Worm (Caenorhabditis elegans) whole organism, young adult: Measurements from ENCODE around the gene pqn-53.

Experiments used
- C06A6.2 ChIP-seq: fragments of 200-800 bp; sonication (Bioruptor generic); conservative IDR thresholded peaks from 2 replicates; pipeline ENCODE4 v1.3.6; 2022; ENCODE audit warnings: missing genetic modification characterization, missing compliant biosample characterization
- C17E4.6 ChIP-seq: fragments of 200-800 bp; sonication (Bioruptor generic); IDR thresholded peaks from 2 replicates; pipeline ENCODE4 v1.3.6; 2022; ENCODE audit warnings: missing genetic modification reagents, missing genetic modification characterization, missing compliant biosample characterization
- D2030.7 ChIP-seq: fragments of 200-800 bp; sonication (Bioruptor generic); IDR thresholded peaks from 2 replicates; pipeline ENCODE4 v1.3.6; 2022; ENCODE audit warnings: missing genetic modification reagents, missing genetic modification characterization, missing compliant biosample characterization
- F23B12.7 ChIP-seq: sonication (generic microtip); optimal IDR thresholded peaks from 2 replicates; lab custom pipeline; 2017; ENCODE audit warnings: missing genetic modification characterization, mild to moderate bottlenecking, missing compliant biosample characterization, antibody characterized with exemption, moderate library complexity; ENCODE audit not compliant: insufficient read depth
- F52B5.7 ChIP-seq: sonication (generic microtip); optimal IDR thresholded peaks from 2 replicates; lab custom pipeline; 2016; ENCODE audit warnings: mild to moderate bottlenecking, missing genetic modification characterization, missing compliant biosample characterization
- Y53G8AR.9 ChIP-seq: fragments of 200-800 bp; sonication (Bioruptor generic); conservative IDR thresholded peaks from 2 replicates; pipeline ENCODE4 v1.3.6; 2022; ENCODE audit warnings: missing genetic modification reagents, missing genetic modification characterization, missing compliant biosample characterization
- Y95B8A.8 ChIP-seq: fragments of 200-800 bp; sonication (Bioruptor generic); IDR thresholded peaks from 2 replicates; pipeline ENCODE4 v1.3.6; 2022; ENCODE audit warnings: missing genetic modification reagents, missing genetic modification characterization, missing compliant biosample characterization
- ama-1 ChIP-seq, 3 experiments: fragments of 150-350 bp in 1 of 3; sonication (generic microtip) in 2 of 3; optimal IDR thresholded peaks; 2 replicates each; lab custom pipeline; 2014 to 2018; ENCODE audit warnings: missing biosample characterization in 2 of 3, missing genetic modification characterization in 2 of 3, missing genetic modification reagents in 2 of 3
- aptf-2 ChIP-seq: fragments of 200-800 bp; sonication (Bioruptor generic); conservative IDR thresholded peaks from 2 replicates; pipeline ENCODE4 v1.3.6; 2022; ENCODE audit warnings: missing genetic modification reagents, missing genetic modification characterization, missing compliant biosample characterization
- attf-3 ChIP-seq: fragments of 200-800 bp; sonication (Bioruptor generic); conservative IDR thresholded peaks from 2 replicates; pipeline ENCODE4 v1.3.6; 2022; ENCODE audit warnings: missing genetic modification reagents, missing genetic modification characterization, missing compliant biosample characterization
- bed-2 ChIP-seq: fragments of 200-800 bp; sonication (Bioruptor generic); IDR thresholded peaks from 2 replicates; pipeline ENCODE4 v1.3.6; 2022; ENCODE audit warnings: missing genetic modification reagents, missing genetic modification characterization, missing compliant biosample characterization
- ccch-3 ChIP-seq: fragments of 200-800 bp; sonication (Bioruptor generic); optimal IDR thresholded peaks from 2 replicates; lab custom pipeline; 2018; ENCODE audit warnings: mild to moderate bottlenecking, missing genetic modification characterization, missing compliant biosample characterization
- cebp-1 ChIP-seq, 2 experiments: fragments of 200-800 bp in 1 of 2; sonication (Bioruptor generic) in 1 of 2; sonication (generic microtip) in 1 of 2; IDR thresholded peaks in 1 of 2; optimal IDR thresholded peaks in 1 of 2; 2 replicates each; pipeline versions ENCODE4 v1.3.6 to Lab custom; 2017 to 2022; ENCODE audit warnings: missing compliant biosample characterization in 2 of 2, missing genetic modification characterization in 2 of 2, mild to moderate bottlenecking in 1 of 2, missing genetic modification reagents in 1 of 2, moderate library complexity in 1 of 2
- ceh-58 ChIP-seq: fragments of 200-800 bp; sonication (Bioruptor generic); IDR thresholded peaks from 2 replicates; pipeline ENCODE4 v1.3.6; 2022; ENCODE audit warnings: missing genetic modification characterization, missing compliant biosample characterization
- ceh-91 ChIP-seq: fragments of 200-800 bp; sonication (Bioruptor generic); IDR thresholded peaks from 2 replicates; pipeline ENCODE4 v1.3.6; 2022; ENCODE audit warnings: missing genetic modification reagents, missing genetic modification characterization, missing compliant biosample characterization
- dpl-1 ChIP-seq: fragments of 150-350 bp; optimal IDR thresholded peaks from 2 replicates; lab custom pipeline; 2014; ENCODE audit warnings: missing biosample characterization, missing genetic modification reagents, missing genetic modification characterization
- egl-44 ChIP-seq: fragments of 200-800 bp; sonication (Bioruptor generic); IDR thresholded peaks from 2 replicates; pipeline ENCODE4 v1.3.6; 2022; ENCODE audit warnings: missing genetic modification reagents, missing genetic modification characterization, missing compliant biosample characterization
- gei-17 ChIP-seq: fragments of 200-800 bp; sonication (Bioruptor generic); optimal IDR thresholded peaks from 2 replicates; lab custom pipeline; 2018; ENCODE audit warnings: mild to moderate bottlenecking, missing genetic modification characterization, missing compliant biosample characterization
- hlh-26 ChIP-seq: fragments of 200-800 bp; sonication (Bioruptor generic); conservative IDR thresholded peaks from 2 replicates; pipeline ENCODE4 v1.3.6; 2022; ENCODE audit warnings: missing genetic modification reagents, missing genetic modification characterization, missing compliant biosample characterization
- lir-1 ChIP-seq: fragments of 200-800 bp; sonication (Bioruptor generic); conservative IDR thresholded peaks from 2 replicates; pipeline ENCODE4 v1.3.6; 2022; ENCODE audit warnings: missing genetic modification reagents, missing genetic modification characterization, missing compliant biosample characterization
- madf-8 ChIP-seq: fragments of 200-800 bp; sonication (Bioruptor generic); conservative IDR thresholded peaks from 2 replicates; pipeline ENCODE4 v1.3.6; 2022; ENCODE audit warnings: missing genetic modification reagents, missing genetic modification characterization, missing compliant biosample characterization
- nfya-1 ChIP-seq: sonication (generic microtip); optimal IDR thresholded peaks from 2 replicates; lab custom pipeline; 2017; ENCODE audit warnings: antibody characterized with exemption, missing compliant biosample characterization, missing genetic modification characterization, borderline replicate concordance; ENCODE audit not compliant: insufficient read depth
- nhr-27 ChIP-seq: fragments of 200-800 bp; sonication (Bioruptor generic); optimal IDR thresholded peaks from 2 replicates; lab custom pipeline; 2018; ENCODE audit warnings: mild to moderate bottlenecking, missing genetic modification characterization, moderate library complexity, missing compliant biosample characterization
- nhr-80 ChIP-seq: sonication (generic microtip); optimal IDR thresholded peaks from 2 replicates; lab custom pipeline; 2016; ENCODE audit warnings: missing genetic modification characterization, missing compliant biosample characterization
- nhr-90 ChIP-seq: sonication (generic microtip); optimal IDR thresholded peaks from 2 replicates; lab custom pipeline; 2016; ENCODE audit warnings: missing genotype, mild to moderate bottlenecking, missing genetic modification characterization, missing compliant biosample characterization
- rcor-1 ChIP-seq: fragments of 200-800 bp; sonication (Bioruptor generic); IDR thresholded peaks from 2 replicates; pipeline ENCODE4 v1.3.6; 2022; ENCODE audit warnings: missing genetic modification reagents, missing genetic modification characterization, missing compliant biosample characterization
- rec-8 ChIP-seq, 2 experiments: sonication (generic microtip); optimal IDR thresholded peaks; 2 replicates each; lab custom pipeline; 2016; ENCODE audit warnings: mild to moderate bottlenecking in 2 of 2, missing genetic modification characterization in 2 of 2, missing genetic modification reagents in 2 of 2, missing genotype in 2 of 2, missing biosample characterization in 1 of 2, missing compliant biosample characterization in 1 of 2, moderate library complexity in 1 of 2
- somi-1 ChIP-seq: fragments of 200-800 bp; sonication (Bioruptor generic); optimal IDR thresholded peaks from 2 replicates; lab custom pipeline; 2018; ENCODE audit warnings: mild to moderate bottlenecking, missing genetic modification characterization, missing compliant biosample characterization
- sptf-2 ChIP-seq: fragments of 200-800 bp; sonication (Bioruptor generic); optimal IDR thresholded peaks from 2 replicates; lab custom pipeline; 2018; ENCODE audit warnings: mild to moderate bottlenecking, missing genetic modification characterization, missing compliant biosample characterization
- tbp1 ChIP-seq: fragments of 200-800 bp; sonication (Bioruptor generic); optimal IDR thresholded peaks from 2 replicates; lab custom pipeline; 2018; ENCODE audit warnings: mild to moderate bottlenecking, missing genetic modification characterization, missing compliant biosample characterization
- tbx-9 ChIP-seq: sonication (generic microtip); optimal IDR thresholded peaks from 2 replicates; lab custom pipeline; 2016; ENCODE audit warnings: borderline replicate concordance, missing genetic modification characterization, inconsistent platforms, missing compliant biosample characterization
- tlf-1 ChIP-seq: fragments of 200-800 bp; sonication (Bioruptor generic); optimal IDR thresholded peaks from 2 replicates; lab custom pipeline; 2018; ENCODE audit warnings: mild to moderate bottlenecking, missing genetic modification characterization, missing compliant biosample characterization
- unc-62 ChIP-seq: fragments of 150-350 bp; optimal IDR thresholded peaks from 2 replicates; lab custom pipeline; 2014; ENCODE audit warnings: missing biosample characterization, missing genetic modification reagents, missing genetic modification characterization
- xnd-1 ChIP-seq: sonication (generic microtip); optimal IDR thresholded peaks from 2 replicates; lab custom pipeline; 2016; ENCODE audit warnings: missing genotype, missing genetic modification reagents, missing genetic modification characterization, missing compliant biosample characterization
- zim-3 ChIP-seq: sonication (generic microtip); optimal IDR thresholded peaks from 2 replicates; lab custom pipeline; 2017; ENCODE audit warnings: mild to moderate bottlenecking, missing genetic modification characterization, moderate library complexity, missing compliant biosample characterization
- ztf-18 ChIP-seq: sonication (generic microtip); optimal IDR thresholded peaks from 2 replicates; lab custom pipeline; 2016; ENCODE audit warnings: missing genotype, mild to moderate bottlenecking, missing genetic modification characterization, missing compliant biosample characterization
- ztf-22 ChIP-seq: fragments of 200-800 bp; sonication (Bioruptor generic); optimal IDR thresholded peaks from 2 replicates; lab custom pipeline; 2018; ENCODE audit warnings: mild to moderate bottlenecking, missing genetic modification characterization, moderate library complexity, missing compliant biosample characterization
- ztf-28 ChIP-seq: fragments of 200-800 bp; sonication (Bioruptor generic); IDR thresholded peaks from 2 replicates; pipeline ENCODE4 v1.3.6; 2022; ENCODE audit warnings: missing genetic modification reagents, missing genetic modification characterization, missing compliant biosample characterization
- ztf-3 ChIP-seq: fragments of 200-800 bp; sonication (Bioruptor generic); optimal IDR thresholded peaks from 2 replicates; lab custom pipeline; 2018; ENCODE audit warnings: mild to moderate bottlenecking, missing genetic modification characterization, missing compliant biosample characterization

pqn-53 gene

DNA sequence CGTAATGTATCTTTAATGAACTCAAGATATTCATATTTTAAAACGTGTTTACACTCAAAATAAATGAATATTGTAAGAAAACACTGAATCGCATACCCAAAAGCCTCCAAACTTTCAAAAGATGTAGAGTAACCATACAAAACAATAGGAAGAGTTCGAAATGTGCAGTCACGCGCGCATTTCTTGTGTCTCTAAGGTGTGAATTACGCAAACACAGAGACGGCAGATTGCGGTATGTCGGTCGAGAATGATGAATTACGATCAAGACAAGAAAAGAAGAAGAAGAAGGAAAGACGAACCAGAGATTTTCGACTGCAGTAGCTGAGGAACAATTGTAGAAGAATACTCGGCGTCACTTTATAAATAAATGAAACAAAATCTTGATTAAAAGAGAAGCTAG is 46.3 kb upstream of the pqn-53 start, which contains the start of gene lhpp-1:
Gene lhpp-1, minus strand, starts transcription at position 354 of the 400 bp plus-strand sequence.
- no peak for TF ChIP-seq cebp-1 (GFP tag; IDR thresholded peaks at IDR 0.05; lab: Robert Waterston, UW)
- TF ChIP-seq cebp-1 (tag; optimal IDR thresholded peaks at IDR 0.05; lab: Kevin White, UChicago) = no peak
- no peak for TF ChIP-seq ztf-3 (GFP tag; lab: Kevin White, UChicago)
- no peak for TF ChIP-seq C06A6.2 (GFP tag; lab: Robert Waterston, UW)
- no peak for TF ChIP-seq ceh-58 (GFP tag; lab: Robert Waterston, UW)
- TF ChIP-seq madf-8 (GFP tag; lab: Robert Waterston, UW) = no peak
- TF ChIP-seq egl-44 (GFP tag; lab: Robert Waterston, UW) = no peak
- TF ChIP-seq aptf-2 (GFP tag; lab: Robert Waterston, UW) = no peak
- no peak for TF ChIP-seq D2030.7
- TF ChIP-seq dpl-1 (GFP tag; lab: Kevin White, UChicago) = no peak
- TF ChIP-seq rcor-1 (GFP tag; lab: Robert Waterston, UW) = no peak
- TF ChIP-seq tlf-1 (GFP tag; lab: Kevin White, UChicago) = no peak
- TF ChIP-seq xnd-1 = no peak
- TF ChIP-seq attf-3 (GFP tag; lab: Robert Waterston, UW) = no peak
- no peak for TF ChIP-seq rec-8 (tag; optimal IDR thresholded peaks at IDR 0.05; lab: Kevin White, UChicago)
- no peak for TF ChIP-seq ccch-3
- TF ChIP-seq ztf-28 (GFP tag; lab: Robert Waterston, UW) = no peak
- TF ChIP-seq lir-1 (GFP tag; lab: Robert Waterston, UW) = no peak
- TF ChIP-seq ztf-22 (GFP tag; lab: Kevin White, UChicago) = no peak
- TF ChIP-seq ztf-18 (tag; lab: Kevin White, UChicago) = no peak
- no peak for TF ChIP-seq unc-62 (GFP tag; lab: Kevin White, UChicago)

DNA sequence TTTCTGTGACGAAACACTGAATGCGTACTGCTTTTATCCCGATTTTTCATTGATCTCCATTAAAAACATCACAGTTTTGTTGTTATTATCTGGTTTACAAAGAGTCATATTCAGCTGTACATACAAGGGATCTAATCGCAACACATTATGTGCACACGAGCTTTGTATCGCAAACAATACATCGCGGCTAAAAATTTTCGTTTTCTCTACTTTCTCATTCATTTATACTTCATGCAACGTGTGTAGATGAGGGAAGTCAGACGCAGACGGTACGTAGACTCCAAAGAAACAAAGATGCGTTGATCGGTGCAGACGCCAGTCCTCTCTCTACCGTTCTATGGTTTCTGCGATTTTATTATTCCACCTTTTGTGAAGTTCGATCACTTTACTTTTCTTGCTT is 41.6 kb upstream of the pqn-53 start, which contains the start of gene nhr-136:
Gene nhr-136, plus strand, starts transcription at position 301 of the 400 bp plus-strand sequence.
- TF ChIP-seq egl-44 (GFP tag; lab: Robert Waterston, UW) (no peak), F23B12.7 (tag; lab: Kevin White, UChicago) (no peak), nhr-80 (tag; lab: Kevin White, UChicago) (peak; percentile 2), zim-3 (tag; lab: Kevin White, UChicago) (no peak), nfya-1 (tag; lab: Kevin White, UChicago) (no peak), nhr-90 (tag; lab: Kevin White, UChicago) (no peak)

DNA sequence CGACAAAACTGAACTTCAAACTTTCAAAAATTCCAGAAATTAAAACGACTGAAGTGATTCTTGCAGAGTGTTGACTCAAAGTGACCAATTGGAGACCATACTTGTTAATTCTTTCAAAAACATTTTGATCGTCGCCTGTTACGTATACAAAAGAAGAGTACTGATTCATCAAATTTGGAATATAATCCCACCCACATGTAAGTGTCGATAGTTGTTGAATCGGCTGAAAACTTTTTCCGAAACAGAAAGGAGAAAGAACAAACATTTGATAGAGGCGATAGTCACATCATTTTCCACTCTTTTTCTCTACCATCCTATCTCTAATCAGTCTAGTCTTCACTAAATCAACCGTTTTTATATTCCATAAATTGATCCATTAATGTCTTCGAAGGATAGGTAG is 38.7 kb upstream of the pqn-53 start, which contains the start of gene nhr-153:
Gene nhr-153, plus strand, starts transcription at position 301 of the 400 bp plus-strand sequence.
- TF ChIP-seq ztf-22 (GFP tag; lab: Kevin White, UChicago) (no peak), C17E4.6 (GFP tag; lab: Robert Waterston, UW) (no peak), egl-44 (GFP tag; lab: Robert Waterston, UW) (no peak)

DNA sequence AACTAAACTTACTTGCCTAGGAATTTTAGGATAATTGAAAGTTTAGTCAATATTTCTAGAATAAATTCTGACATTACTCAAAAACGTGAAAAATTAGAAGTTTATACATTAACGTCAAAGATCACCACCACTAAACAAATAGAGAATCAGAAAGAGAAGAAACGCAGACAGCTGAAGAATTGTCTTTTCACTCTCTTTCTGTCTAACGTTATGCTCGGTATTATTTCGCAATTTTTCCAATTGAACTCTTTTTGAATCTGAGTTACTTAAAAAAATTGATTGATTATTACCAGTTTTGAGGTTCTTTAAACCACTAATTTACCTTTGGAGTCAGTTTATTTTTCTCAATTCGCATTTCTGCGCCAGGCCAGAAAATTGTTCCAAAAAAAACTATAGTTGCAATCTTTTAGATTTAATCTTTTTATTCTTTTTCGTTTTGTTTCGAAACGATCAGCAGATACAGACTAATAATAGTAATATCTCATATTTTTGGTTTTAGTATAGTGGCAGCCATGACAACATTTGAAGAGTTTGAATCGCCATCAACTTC is 35.7 kb upstream of the pqn-53 start, which contains the start of gene nhr-154:
Gene nhr-154, plus strand, starts transcription at position 500 of the 550 bp plus-strand sequence.
- TF ChIP-seq nhr-80 (tag; lab: Kevin White, UChicago) = peak; percentile 1
- TF ChIP-seq cebp-1 (GFP tag; IDR thresholded peaks at IDR 0.05; lab: Robert Waterston, UW) = peak; percentile 91
- peak; percentile 97 for TF ChIP-seq cebp-1 (tag; optimal IDR thresholded peaks at IDR 0.05; lab: Kevin White, UChicago)
- no peak for TF ChIP-seq sptf-2

DNA sequence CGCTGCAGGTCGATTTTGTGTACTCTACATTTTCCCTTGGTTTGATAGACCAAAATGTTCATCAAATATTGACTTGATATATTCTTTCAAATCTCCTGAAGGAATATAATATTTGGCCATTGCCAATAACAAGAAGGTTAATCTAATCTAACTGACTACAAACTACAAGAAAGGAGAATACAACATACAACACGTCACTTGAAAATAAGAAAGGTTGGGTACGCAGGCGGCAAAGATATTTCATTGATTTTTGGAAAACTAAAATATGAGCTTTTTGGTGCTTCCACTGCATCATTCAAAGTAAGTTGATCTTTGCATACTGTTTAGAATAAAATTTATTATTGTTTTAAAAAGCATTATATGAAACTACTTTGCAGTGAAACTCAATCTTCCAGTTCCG is 32.9 kb upstream of the pqn-53 start, which contains the start of gene nhr-209:
Gene nhr-209, plus strand, starts transcription at position 27 of the 400 bp plus-strand sequence.
- TF ChIP-seq ztf-18 (tag; lab: Kevin White, UChicago) (no peak), gei-17 (GFP tag; lab: Kevin White, UChicago) (no peak), madf-8 (GFP tag; lab: Robert Waterston, UW) (no peak), Y53G8AR.9 (GFP tag; lab: Robert Waterston, UW) (no peak), ceh-91 (GFP tag; lab: Robert Waterston, UW) (no peak), Y95B8A.8 (GFP tag; lab: Robert Waterston, UW) (no peak), tbx-9 (tag; lab: Kevin White, UChicago) (no peak), hlh-26 (no peak), lir-1 (GFP tag; lab: Robert Waterston, UW) (no peak), somi-1 (GFP tag; lab: Kevin White, UChicago) (no peak), ama-1 (optimal IDR thresholded peaks at IDR 0.05; lab: Kevin White, UChicago) (no peak), ama-1 (GFP tag; optimal IDR thresholded peaks at IDR 0.05; lab: Kevin White, UChicago) (no peak), bed-2 (GFP tag; lab: Robert Waterston, UW) (no peak), nhr-27 (tag; lab: Kevin White, UChicago) (no peak), tbp1 (GFP tag; lab: Kevin White, UChicago) (no peak), F52B5.7 (tag; lab: Kevin White, UChicago) (no peak)
